Worm (Caenorhabditis elegans): Measurements from ENCODE around the gene T14B4.5.

DNA sequence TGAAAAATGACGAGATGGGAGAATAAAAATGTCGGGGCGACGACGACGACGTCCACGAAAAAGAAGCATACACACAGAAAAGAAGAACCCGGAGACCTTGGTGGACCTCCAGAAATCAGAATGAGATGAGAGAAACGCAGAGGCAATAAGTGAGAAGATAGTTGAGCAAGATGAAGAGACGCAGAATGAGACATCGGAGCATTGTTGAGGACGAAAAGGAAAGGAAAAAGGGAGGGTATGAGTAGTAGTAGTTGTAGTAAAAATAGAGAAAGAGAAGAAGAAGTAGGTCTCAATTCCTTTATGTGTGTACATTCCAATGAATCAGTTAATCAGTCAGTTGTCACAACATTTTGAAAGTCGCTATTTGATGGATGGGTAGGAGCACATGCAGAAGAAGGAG is 12.7 kb downstream of the T14B4.5 start, which contains the start of gene T14B4.8:
- TF ChIP-seq T22C8.4 (GFP tag; IDR thresholded peaks at IDR 0.05) = no peak
- no peak for TF ChIP-seq flt-1 (GFP tag; IDR thresholded peaks at IDR 0.05)
- no peak for TF ChIP-seq klf-2 (GFP tag; conservative IDR thresholded peaks at IDR 0.05)
- TF ChIP-seq ztf-29 (GFP tag; IDR thresholded peaks at IDR 0.05) = no peak
- TF ChIP-seq tab-1 (GFP tag; IDR thresholded peaks at IDR 0.05) = no peak
- no peak for TF ChIP-seq ref-1 (GFP tag; conservative IDR thresholded peaks at IDR 0.05)
- TF ChIP-seq ztf-23 (GFP tag; IDR thresholded peaks at IDR 0.05) = no peak
- TF ChIP-seq cog-1 (tag; optimal IDR thresholded peaks at IDR 0.05) = no peak
- TF ChIP-seq med-1 (GFP tag; optimal IDR thresholded peaks at IDR 0.05; ENCODE audit: insufficient read depth) = no peak

All from whole organism, midembryonic.